Worm (Caenorhabditis elegans): ENCODE data around the gene T06E8.8.
"Not testable (repeated sequence)": the region's sequence is repeated elsewhere in the genome, so short reads cannot be mapped to it uniquely, and the experiment has no call there.

The T06E8.8 gene

DNA sequence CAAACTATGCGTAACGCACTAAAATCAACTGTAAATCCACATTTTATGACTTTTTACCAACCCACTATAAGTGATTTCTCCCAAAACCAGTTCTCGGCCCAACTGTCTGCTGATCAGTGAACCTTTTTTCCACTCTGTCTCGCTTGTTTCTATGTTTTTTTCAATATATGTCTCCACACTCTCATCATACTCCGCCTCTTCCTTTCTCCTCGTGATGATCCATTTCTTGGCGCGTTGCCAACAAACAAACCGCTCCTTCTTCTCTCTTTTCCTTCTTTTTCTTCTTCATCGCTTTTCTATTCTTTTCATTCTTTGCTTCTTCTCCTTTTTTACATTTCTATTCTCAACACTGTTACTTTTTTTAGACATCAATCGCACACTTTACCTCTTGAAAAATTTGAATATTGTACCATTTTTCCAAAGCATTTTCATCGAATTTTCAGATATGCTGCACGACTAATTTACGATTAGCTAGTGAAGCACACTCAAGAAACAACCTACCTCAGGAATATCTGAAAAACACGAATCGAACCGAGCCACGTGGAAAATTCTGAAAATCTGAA is at the start of gene T06E8.8:
Gene T06E8.8 (plus strand): TSS at position 513 of the 563 bp plus-strand sequence.
- TF ChIP-seq pes-1 (GFP tag; IDR thresholded peaks at IDR 0.05) (no peak), F13C5.2 (tag; optimal IDR thresholded peaks at IDR 0.05) (no peak), tbx-37 (GFP tag; conservative IDR thresholded peaks at IDR 0.05) (no peak), flt-1 (GFP tag; IDR thresholded peaks at IDR 0.05) (no peak), hmbx-1 (tag; optimal IDR thresholded peaks at IDR 0.05) (no peak), tra-4 (tag; optimal IDR thresholded peaks at IDR 0.05) (no peak), ama-1 (optimal IDR thresholded peaks at IDR 0.05) (no peak), B0310.2 (tag; optimal IDR thresholded peaks at IDR 0.05) (no peak), sea-1 (GFP tag; conservative IDR thresholded peaks at IDR 0.05) (no peak), aly-1 (tag; optimal IDR thresholded peaks at IDR 0.05) (no peak), hnd-1 (tag; optimal IDR thresholded peaks at IDR 0.05) (no peak), scrt-1 (GFP tag; IDR thresholded peaks at IDR 0.05) (no peak), ceh-36 (tag; optimal IDR thresholded peaks at IDR 0.05) (no peak), ceh-13 (GFP tag; optimal IDR thresholded peaks at IDR 0.05) (no peak), hmg-4 (GFP tag; optimal IDR thresholded peaks at IDR 0.05) (no peak), ets-7 (tag; optimal IDR thresholded peaks at IDR 0.05) (no peak), tbx-11 (GFP tag; IDR thresholded peaks at IDR 0.05) (no peak)

DNA sequence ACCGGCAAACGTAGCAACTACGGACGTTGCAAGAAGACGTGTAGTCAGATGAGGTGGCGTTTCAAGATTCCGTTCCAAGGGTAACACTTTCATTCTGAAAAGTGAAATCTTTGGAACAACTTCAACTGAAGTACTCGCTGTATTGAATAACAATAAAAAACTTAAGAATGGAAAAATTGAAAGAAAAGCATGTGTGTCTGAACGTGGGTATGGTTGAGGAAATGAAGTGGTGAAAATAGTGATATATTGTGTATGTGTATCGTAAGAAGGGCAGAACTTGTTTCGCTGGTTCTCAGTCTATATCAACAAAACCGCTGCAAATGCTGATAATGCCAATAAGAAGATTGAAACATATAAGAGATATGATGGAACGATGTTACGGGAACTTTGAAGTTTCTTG is 47.8 kb upstream of the T06E8.8 start, which contains the start of gene K08H10.6:
Gene K08H10.6 (minus strand): TSS at position 101 of the 400 bp plus-strand sequence.
- TF ChIP-seq hnd-1 (tag; optimal IDR thresholded peaks at IDR 0.05) (no peak), ceh-36 (tag; optimal IDR thresholded peaks at IDR 0.05) (no peak), ama-1 (optimal IDR thresholded peaks at IDR 0.05) (no peak), tbx-37 (GFP tag; conservative IDR thresholded peaks at IDR 0.05) (no peak), B0310.2 (tag; optimal IDR thresholded peaks at IDR 0.05) (no peak), ceh-13 (GFP tag; optimal IDR thresholded peaks at IDR 0.05) (no peak), sea-1 (GFP tag; conservative IDR thresholded peaks at IDR 0.05) (no peak)

DNA sequence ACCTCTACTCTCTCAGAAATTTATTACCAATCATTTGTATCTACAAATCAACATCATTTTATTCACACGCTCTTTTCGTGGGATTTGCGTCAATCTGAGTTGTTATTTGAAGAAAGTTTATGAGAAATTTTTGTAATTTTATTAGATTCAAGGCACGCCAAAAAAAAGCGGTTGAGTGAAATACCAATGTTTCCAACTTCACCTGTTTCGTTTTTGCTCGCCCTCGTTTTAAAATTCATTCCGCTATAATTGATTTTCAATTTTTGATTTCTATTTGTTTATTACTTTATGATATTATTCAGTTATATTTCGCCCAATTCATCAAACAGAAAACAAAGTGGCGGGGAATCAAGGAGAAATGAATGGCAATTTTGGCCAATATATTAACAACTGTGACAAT is 42.8 kb upstream of the T06E8.8 start, which contains the start of gene K08H10.10:
Gene K08H10.10 (plus strand): TSS at position 301 of the 400 bp plus-strand sequence.
- TF ChIP-seq ets-7 (tag; optimal IDR thresholded peaks at IDR 0.05): no peak
- no peak for TF ChIP-seq scrt-1 (GFP tag; IDR thresholded peaks at IDR 0.05)
- TF ChIP-seq F13C5.2 (tag; optimal IDR thresholded peaks at IDR 0.05): no peak
- TF ChIP-seq tra-4 (tag; optimal IDR thresholded peaks at IDR 0.05): no peak
- TF ChIP-seq pes-1 (GFP tag; IDR thresholded peaks at IDR 0.05): no peak

DNA sequence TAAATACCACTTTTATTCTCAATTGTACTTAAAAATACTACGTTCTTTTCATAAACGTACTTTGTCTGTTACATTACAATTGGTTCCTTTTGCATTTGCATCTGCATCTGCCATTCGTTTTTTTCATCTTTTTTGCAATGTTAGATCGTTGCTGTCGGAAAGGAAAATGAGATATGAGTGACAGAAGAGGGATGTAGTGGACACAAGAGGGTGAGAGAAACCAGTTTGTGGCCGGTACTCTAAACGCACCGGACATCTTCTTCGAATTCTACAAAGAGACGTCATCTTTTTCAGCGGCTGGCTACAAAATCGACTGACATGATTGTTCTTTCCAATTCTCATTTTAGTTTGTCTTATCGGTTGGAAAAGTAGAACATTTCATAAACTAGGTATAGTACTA is 40.8 kb upstream of the T06E8.8 start:
- TF ChIP-seq pes-1 (GFP tag; IDR thresholded peaks at IDR 0.05) (no peak), tbx-37 (GFP tag; conservative IDR thresholded peaks at IDR 0.05) (no peak), hnd-1 (tag; optimal IDR thresholded peaks at IDR 0.05) (no peak), aly-1 (tag; optimal IDR thresholded peaks at IDR 0.05) (no peak), scrt-1 (GFP tag; IDR thresholded peaks at IDR 0.05) (no peak), ama-1 (optimal IDR thresholded peaks at IDR 0.05) (no peak)

DNA sequence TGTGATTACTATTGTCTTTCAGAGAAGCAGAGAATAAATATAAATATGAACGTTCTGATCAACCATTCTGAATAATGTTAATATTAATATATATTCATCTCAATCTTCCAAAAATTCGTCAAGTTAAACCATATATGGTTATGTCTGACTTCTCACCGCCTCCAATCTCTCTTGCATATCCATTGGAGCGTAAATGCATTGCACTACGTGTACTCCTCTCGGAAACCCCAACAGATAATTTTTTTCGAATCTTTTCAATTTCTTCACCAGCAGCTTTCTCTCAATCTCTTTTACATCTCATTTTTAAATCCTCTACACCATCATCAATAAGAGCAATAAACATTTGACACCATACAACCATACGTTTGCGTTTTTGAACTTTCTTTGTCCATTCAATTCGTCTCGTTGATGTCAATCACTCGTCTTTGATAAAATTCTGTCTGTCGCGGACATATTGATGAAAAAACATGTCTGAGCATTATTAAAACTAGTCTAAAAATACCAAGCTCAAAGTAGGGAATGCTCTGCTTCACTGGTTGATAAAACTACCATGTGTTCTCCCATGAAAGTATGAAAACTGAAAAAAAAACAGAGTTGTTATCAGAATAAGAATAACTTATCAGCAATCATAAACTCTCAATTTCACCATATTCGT is 40.1 kb upstream of the T06E8.8 start:
- no peak for TF ChIP-seq pes-1 (GFP tag; IDR thresholded peaks at IDR 0.05)
- TF ChIP-seq ceh-36 (tag; optimal IDR thresholded peaks at IDR 0.05): no peak
- TF ChIP-seq aly-1 (tag; optimal IDR thresholded peaks at IDR 0.05): no peak
- no peak for TF ChIP-seq flt-1 (GFP tag; IDR thresholded peaks at IDR 0.05)
- no peak for TF ChIP-seq ets-7 (tag; optimal IDR thresholded peaks at IDR 0.05)
- TF ChIP-seq B0310.2 (tag; optimal IDR thresholded peaks at IDR 0.05): no peak
- TF ChIP-seq hmg-4 (GFP tag; optimal IDR thresholded peaks at IDR 0.05): no peak
- no peak for TF ChIP-seq tra-4 (tag; optimal IDR thresholded peaks at IDR 0.05)
- no peak for TF ChIP-seq tbx-11 (GFP tag; IDR thresholded peaks at IDR 0.05)

DNA sequence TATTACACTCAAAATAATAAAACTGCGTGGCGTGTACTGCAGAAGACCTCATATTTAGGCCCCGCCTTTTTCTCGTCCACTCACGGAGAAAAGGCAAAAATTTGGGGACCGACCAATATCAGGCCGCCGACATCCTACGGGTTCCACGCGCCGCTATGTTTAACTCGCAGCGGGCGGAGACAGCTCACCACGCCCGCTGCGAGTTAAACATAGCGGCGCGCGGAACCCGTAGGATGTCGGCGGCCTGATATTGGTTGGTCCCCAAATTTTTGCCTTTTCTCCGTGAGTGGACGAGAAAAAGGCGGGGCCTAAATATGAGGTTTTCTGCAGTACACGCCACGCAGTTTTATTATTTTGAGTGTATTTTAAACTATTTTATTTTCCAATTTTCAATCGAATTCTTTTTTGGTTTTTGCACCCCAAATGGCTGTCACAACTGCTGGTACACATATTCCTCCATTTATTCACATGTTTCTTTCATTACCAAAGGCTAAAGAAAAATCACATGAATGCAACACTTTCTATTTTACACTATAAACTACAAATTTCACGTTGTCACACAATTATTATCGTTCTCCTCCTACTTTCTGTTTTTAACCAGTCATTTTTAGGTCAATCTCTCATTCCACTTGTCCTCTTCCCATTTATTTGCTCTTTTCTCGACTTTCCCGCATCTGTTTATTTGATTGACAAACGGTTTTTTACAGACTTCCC is 39.3 kb upstream of the T06E8.8 start, which contains the start of gene uda-1:
Gene uda-1 (plus strand): TSS at position 708 of the 714 bp plus-strand sequence.
- TF ChIP-seq ama-1 (optimal IDR thresholded peaks at IDR 0.05); flt-1 (GFP tag; IDR thresholded peaks at IDR 0.05); pes-1 (GFP tag; IDR thresholded peaks at IDR 0.05): not testable (repeated sequence)

DNA sequence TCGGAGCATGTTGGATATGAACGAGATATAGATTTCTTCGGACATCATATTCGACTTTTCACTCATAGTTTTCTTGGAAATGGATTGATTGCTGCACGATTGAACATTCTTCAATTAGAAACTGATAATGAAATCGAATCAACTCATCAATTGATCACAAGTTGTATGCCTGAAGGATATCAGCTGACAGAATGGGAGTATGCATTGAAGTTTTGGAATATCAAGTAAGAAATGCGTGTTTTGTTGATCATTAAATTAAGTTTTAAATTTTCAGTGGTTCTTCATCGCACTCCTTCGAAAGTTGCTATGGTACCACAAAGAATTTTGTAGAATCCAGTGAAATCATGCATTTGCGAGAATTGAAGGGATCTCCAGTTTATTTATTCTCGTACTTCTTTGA is 37.2 kb upstream of the T06E8.8 start:
- TF ChIP-seq B0310.2 (tag; optimal IDR thresholded peaks at IDR 0.05) (no peak), hnd-1 (tag; optimal IDR thresholded peaks at IDR 0.05) (no peak), tbx-37 (GFP tag; conservative IDR thresholded peaks at IDR 0.05) (no peak), tbx-11 (GFP tag; IDR thresholded peaks at IDR 0.05) (no peak), F13C5.2 (tag; optimal IDR thresholded peaks at IDR 0.05) (no peak), ets-7 (tag; optimal IDR thresholded peaks at IDR 0.05) (no peak), scrt-1 (GFP tag; IDR thresholded peaks at IDR 0.05) (no peak), ama-1 (optimal IDR thresholded peaks at IDR 0.05) (no peak), sea-1 (GFP tag; conservative IDR thresholded peaks at IDR 0.05) (no peak), pes-1 (GFP tag; IDR thresholded peaks at IDR 0.05) (no peak), hmbx-1 (tag; optimal IDR thresholded peaks at IDR 0.05) (no peak), flt-1 (GFP tag; IDR thresholded peaks at IDR 0.05) (no peak), ceh-36 (tag; optimal IDR thresholded peaks at IDR 0.05) (no peak), aly-1 (tag; optimal IDR thresholded peaks at IDR 0.05) (no peak), tra-4 (tag; optimal IDR thresholded peaks at IDR 0.05) (no peak), hmg-4 (GFP tag; optimal IDR thresholded peaks at IDR 0.05) (no peak), ceh-13 (GFP tag; optimal IDR thresholded peaks at IDR 0.05) (no peak)
